Fruit fly (Drosophila melanogaster) whole organism, pupa: ENCODE measurements around the gene CG11670.

Experiments
- CG10348 ChIP-seq: fragments of 200-800 bp; sonication (Bioruptor generic); IDR thresholded peaks from 2 replicates; pipeline ENCODE4 v1.3.6; 2022; ENCODE audit warnings: missing biosample characterization, missing genetic modification characterization
- CG13204 ChIP-seq: fragments of 200-800 bp; sonication (Bioruptor generic); optimal IDR thresholded peaks from 2 replicates; lab custom pipeline; 2018; ENCODE audit warnings: missing biosample characterization, mild to moderate bottlenecking, missing genetic modification characterization, moderate library complexity
- CG14655 ChIP-seq: fragments of 200-800 bp; sonication (Bioruptor generic); optimal IDR thresholded peaks from 3 replicates; lab custom pipeline; 2017; ENCODE audit warnings: mild to moderate bottlenecking, missing biosample characterization, missing genetic modification reagents, missing genetic modification characterization
- CG15710 ChIP-seq: fragments of 200-800 bp; sonication (Bioruptor generic); optimal IDR thresholded peaks from 2 replicates; lab custom pipeline; 2018; ENCODE audit warnings: missing biosample characterization, mild to moderate bottlenecking, missing genetic modification characterization, moderate library complexity
- CG4496 ChIP-seq: fragments of 200-800 bp; sonication (Bioruptor generic); IDR thresholded peaks from 3 replicates; pipeline ENCODE4 v1.3.6; 2022; ENCODE audit warnings: missing biosample characterization, missing genetic modification characterization
- CG8159 ChIP-seq: fragments of 200-800 bp; sonication (Bioruptor generic); optimal IDR thresholded peaks from 3 replicates; lab custom pipeline; 2018; ENCODE audit warnings: missing biosample characterization, mild to moderate bottlenecking, missing genetic modification characterization, moderate library complexity
- CG8301 ChIP-seq: fragments of 200-800 bp; sonication (Bioruptor generic); optimal IDR thresholded peaks from 2 replicates; lab custom pipeline; 2018; ENCODE audit warnings: missing biosample characterization, mild to moderate bottlenecking, missing genetic modification characterization
- CG9948 ChIP-seq: fragments of 200-800 bp; sonication (Bioruptor generic); optimal IDR thresholded peaks from 2 replicates; lab custom pipeline; 2018; ENCODE audit warnings: missing biosample characterization, mild to moderate bottlenecking, missing genetic modification characterization, moderate library complexity
- D1 ChIP-seq: fragments of 200-800 bp; sonication (Bioruptor generic); optimal IDR thresholded peaks from 2 replicates; lab custom pipeline; 2018; ENCODE audit warnings: missing biosample characterization, mild to moderate bottlenecking, missing genetic modification characterization, moderate library complexity
- Pif1A ChIP-seq: fragments of 200-800 bp; sonication (Bioruptor generic); optimal IDR thresholded peaks from 3 replicates; lab custom pipeline; 2016; ENCODE audit warnings: missing biosample characterization, missing genetic modification characterization
- Pif1B ChIP-seq: fragments of 200-800 bp; sonication (Bioruptor generic); optimal IDR thresholded peaks from 3 replicates; lab custom pipeline; 2016; ENCODE audit warnings: missing biosample characterization, missing genetic modification characterization
- gl ChIP-seq: fragments of 200-800 bp; sonication (Bioruptor generic); optimal IDR thresholded peaks from 2 replicates; lab custom pipeline; 2018; ENCODE audit warnings: missing biosample characterization, mild to moderate bottlenecking, missing genetic modification characterization
- rn ChIP-seq: fragments of 200-800 bp; sonication (Bioruptor generic); IDR thresholded peaks from 2 replicates; pipeline ENCODE4 v1.3.6; 2022; ENCODE audit warnings: missing biosample characterization, missing genetic modification characterization

DNA sequence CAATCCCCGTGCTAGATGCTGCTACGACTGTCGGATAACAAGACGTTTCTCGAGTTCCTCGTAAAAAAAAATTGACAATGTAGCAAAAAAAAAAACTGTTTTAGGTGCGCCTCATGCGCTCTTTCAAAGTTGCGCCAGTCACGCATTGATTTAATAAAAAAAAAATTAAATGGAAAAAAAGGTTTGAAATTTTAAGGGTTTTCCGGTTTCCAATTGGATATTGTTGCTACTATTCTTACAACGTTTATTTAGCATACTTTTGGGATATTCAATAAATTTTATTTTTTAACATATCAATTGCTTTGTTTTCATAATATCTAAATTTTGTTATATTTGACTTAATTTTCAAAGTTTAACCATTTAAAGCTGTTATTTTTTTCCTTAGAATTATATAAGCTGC, 14.7 kb downstream of the CG11670 start:
- TF ChIP-seq CG9948 (tag; lab: Kevin White, UChicago): no peak
- no peak for TF ChIP-seq CG10348
- TF ChIP-seq CG15710: no peak
- no peak for TF ChIP-seq CG8301
- no peak for TF ChIP-seq CG8159 (tag; lab: Kevin White, UChicago)
- TF ChIP-seq gl: no peak
- TF ChIP-seq CG14655: no peak
- no peak for TF ChIP-seq D1
- TF ChIP-seq Pif1A (GFP tag; lab: Kevin White, UChicago): no peak
- TF ChIP-seq rn (GFP tag; lab: Robert Waterston, UW): no peak
- TF ChIP-seq CG4496 (GFP tag; lab: Robert Waterston, UW): no peak
- no peak for TF ChIP-seq CG13204 (GFP tag; lab: Kevin White, UChicago)
- no peak for TF ChIP-seq Pif1B
